Worm (Caenorhabditis elegans): ENCODE data around the gene pud-1.1.
A peak's percentile ranks its signal among the peaks of the same experiment; 100 is the strongest.
"Not testable (repeated sequence)": the region's sequence is repeated elsewhere in the genome, so short reads cannot be mapped to it uniquely, and the experiment has no call there.

Gene pud-1.1

ce11 chrV:2330129-2330528, at the start of gene pud-1.1:
Gene pud-1.1, plus strand, starts transcription at chrV:2330429.
- TF ChIP-seq W03F9.2, dao-5, him-1 (tag; optimal IDR thresholded peaks at IDR 0.05): not testable (repeated sequence)

ce11 chrV:2281499-2281898, 48.7 kb upstream of the pud-1.1 start, which contains the start of gene nhr-228:
Gene nhr-228, plus strand, starts transcription at chrV:2281759.
- TF ChIP-seq dao-5 (tag; optimal IDR thresholded peaks at IDR 0.05) (no peak), W03F9.2 (tag; optimal IDR thresholded peaks at IDR 0.05) (peak; percentile 17)

ce11 chrV:2285107-2285506, 45.1 kb upstream of the pud-1.1 start, which contains the start of gene nhr-227:
Gene nhr-227, plus strand, starts transcription at chrV:2285432.
- TF ChIP-seq W03F9.2 (tag; optimal IDR thresholded peaks at IDR 0.05): no peak
- TF ChIP-seq him-1 (tag; optimal IDR thresholded peaks at IDR 0.05): no peak
- no peak for TF ChIP-seq dao-5 (tag; optimal IDR thresholded peaks at IDR 0.05)

ce11 chrV:2290329-2290728, 39.9 kb upstream of the pud-1.1 start, which contains the start of gene nhr-225:
Gene nhr-225, minus strand, starts transcription at chrV:2290474.
- no peak for TF ChIP-seq him-1 (tag; optimal IDR thresholded peaks at IDR 0.05)
- TF ChIP-seq W03F9.2 (tag; optimal IDR thresholded peaks at IDR 0.05): no peak
- no peak for TF ChIP-seq dao-5 (tag; optimal IDR thresholded peaks at IDR 0.05)

ce11 chrV:2292240-2292639, 38.0 kb upstream of the pud-1.1 start, which contains the start of gene nhr-115:
Gene nhr-115, plus strand, starts transcription at chrV:2292540.
- TF ChIP-seq W03F9.2 (tag; optimal IDR thresholded peaks at IDR 0.05) (no peak), dao-5 (tag; optimal IDR thresholded peaks at IDR 0.05) (no peak), him-1 (tag; optimal IDR thresholded peaks at IDR 0.05) (no peak)

ce11 chrV:2294577-2294976, 35.7 kb upstream of the pud-1.1 start, which contains the start of gene nhr-226:
Gene nhr-226, plus strand, starts transcription at chrV:2294877.
- no peak for TF ChIP-seq W03F9.2 (tag; optimal IDR thresholded peaks at IDR 0.05)
- no peak for TF ChIP-seq dao-5 (tag; optimal IDR thresholded peaks at IDR 0.05)
- TF ChIP-seq him-1 (tag; optimal IDR thresholded peaks at IDR 0.05): no peak

ce11 chrV:2300905-2301304, 29.3 kb upstream of the pud-1.1 start, which contains the start of gene Y19D10B.8:
Gene Y19D10B.8, minus strand, starts transcription at chrV:2301005.
- no peak for TF ChIP-seq W03F9.2 (tag; optimal IDR thresholded peaks at IDR 0.05)
- no peak for TF ChIP-seq him-1 (tag; optimal IDR thresholded peaks at IDR 0.05)
- TF ChIP-seq dao-5 (tag; optimal IDR thresholded peaks at IDR 0.05): no peak

ce11 chrV:2303775-2304174, 26.5 kb upstream of the pud-1.1 start, which contains the start of gene irld-15:
Gene irld-15, minus strand, starts transcription at chrV:2303875.
- no peak for TF ChIP-seq him-1 (tag; optimal IDR thresholded peaks at IDR 0.05)
- no peak for TF ChIP-seq W03F9.2 (tag; optimal IDR thresholded peaks at IDR 0.05)
- TF ChIP-seq dao-5 (tag; optimal IDR thresholded peaks at IDR 0.05): no peak

ce11 chrV:2306383-2306782, 23.8 kb upstream of the pud-1.1 start:
- TF ChIP-seq dao-5 (tag; optimal IDR thresholded peaks at IDR 0.05): no peak
- no peak for TF ChIP-seq W03F9.2 (tag; optimal IDR thresholded peaks at IDR 0.05)
- no peak for TF ChIP-seq him-1 (tag; optimal IDR thresholded peaks at IDR 0.05)

- TF ChIP-seq W03F9.2 (tag; optimal IDR thresholded peaks at IDR 0.05): no peak
- TF ChIP-seq dao-5 (tag; optimal IDR thresholded peaks at IDR 0.05): no peak
- TF ChIP-seq him-1 (tag; optimal IDR thresholded peaks at IDR 0.05): no peak
Measured at ce11 chrV:2308246-2308645, 22.0 kb upstream of the pud-1.1 start.

ce11 chrV:2321001-2321400, 9.2 kb upstream of the pud-1.1 start, which contains the start of gene Y19D10B.6:
Gene Y19D10B.6, minus strand, starts transcription at chrV:2321101.
- TF ChIP-seq W03F9.2, dao-5, him-1 (tag; optimal IDR thresholded peaks at IDR 0.05): not testable (repeated sequence)

- not testable (repeated sequence) for TF ChIP-seq dao-5, him-1, W03F9.2 (tag; optimal IDR thresholded peaks at IDR 0.05)
Measured at ce11 chrV:2322466-2322865, 7.8 kb upstream of the pud-1.1 start, which contains the start of gene pud-1.2. Gene pud-1.2, minus strand, starts transcription at chrV:2322566.

ce11 chrV:2324260-2324659, 6.0 kb upstream of the pud-1.1 start:
- no peak for TF ChIP-seq W03F9.2 (tag; optimal IDR thresholded peaks at IDR 0.05)
- no peak for TF ChIP-seq dao-5 (tag; optimal IDR thresholded peaks at IDR 0.05)
- TF ChIP-seq him-1 (tag; optimal IDR thresholded peaks at IDR 0.05): no peak

ce11 chrV:2325052-2325451, 5.2 kb upstream of the pud-1.1 start, which contains the start of gene pud-3:
Gene pud-3, minus strand, starts transcription at chrV:2325152.
- TF ChIP-seq him-1 (tag; optimal IDR thresholded peaks at IDR 0.05) (no peak), W03F9.2 (tag; optimal IDR thresholded peaks at IDR 0.05) (no peak), dao-5 (tag; optimal IDR thresholded peaks at IDR 0.05) (no peak)

- TF ChIP-seq W03F9.2 (tag; optimal IDR thresholded peaks at IDR 0.05) (no peak), him-1 (tag; optimal IDR thresholded peaks at IDR 0.05) (no peak), dao-5 (tag; optimal IDR thresholded peaks at IDR 0.05) (no peak)
Measured at ce11 chrV:2326378-2326777, 3.9 kb upstream of the pud-1.1 start, which contains the start of gene pud-4. Gene pud-4, plus strand, starts transcription at chrV:2326678.

Measured in whole organism, L4/young adult.